Worm (Caenorhabditis elegans): ENCODE results near the gene arrd-17.

- TF ChIP-seq mdl-1 (tag; optimal IDR thresholded peaks at IDR 0.05) (peak in 1 of 2 experiments; percentile 34), dpl-1 (GFP tag; optimal IDR thresholded peaks at IDR 0.05) (no peak), nhr-102 (tag; optimal IDR thresholded peaks at IDR 0.05) (no peak), nhr-28 (tag; optimal IDR thresholded peaks at IDR 0.05) (peak; percentile 49), R02D3.7 (tag; optimal IDR thresholded peaks at IDR 0.05) (no peak), lsy-2 (tag; optimal IDR thresholded peaks at IDR 0.05) (peak; percentile 13 to 37), unc-130 (GFP tag; optimal IDR thresholded peaks at IDR 0.05) (no peak), ztf-11 (tag; optimal IDR thresholded peaks at IDR 0.05) (no peak), unc-62 (GFP tag; optimal IDR thresholded peaks at IDR 0.05 in 1 of 2) (no peak), unc-62 (tag; optimal IDR thresholded peaks at IDR 0.05) (no peak), daf-19 (GFP tag; conservative IDR thresholded peaks at IDR 0.05) (no peak)
Observed at ce11 chrIII:13626692-13627091, 3.9 kb downstream of the arrd-17 start, which contains the start of gene T12D8.5.

Data from whole organism, L4 larva.